Worm (Caenorhabditis elegans) whole organism, L4/young adult: ENCODE data around the gene dpy-27.

Source experiments
- W03F9.2 ChIP-seq: fragments of 150-350 bp; optimal IDR thresholded peaks from 2 replicates; lab custom pipeline; 2014; ENCODE audit warnings: missing biosample characterization, missing genetic modification characterization
- dao-5 ChIP-seq: sonication (generic microtip); optimal IDR thresholded peaks from 2 replicates; lab custom pipeline; 2016; ENCODE audit warnings: missing genotype, missing genetic modification characterization, moderate library complexity, missing compliant biosample characterization
- him-1 ChIP-seq: sonication (generic microtip); optimal IDR thresholded peaks from 2 replicates; lab custom pipeline; 2016; ENCODE audit warnings: missing genotype, missing genetic modification reagents, missing genetic modification characterization, missing compliant biosample characterization

- TF ChIP-seq W03F9.2 (tag; lab: Kevin White, UChicago) (no peak), dao-5 (tag; lab: Kevin White, UChicago) (no peak), him-1 (no peak)
These were observed 9.6 kb upstream of the dpy-27 start, which contains the start of gene cnnm-5 for ce11 chrIII:3829105-3829504.
